Worm (Caenorhabditis elegans) whole organism, L4/young adult: ENCODE results near the gene Y37E11AL.9.

Experiments
- W03F9.2 ChIP-seq: fragments of 150-350 bp; optimal IDR thresholded peaks from 2 replicates; lab custom pipeline; 2014; ENCODE audit warnings: missing biosample characterization, missing genetic modification characterization
- dao-5 ChIP-seq: sonication (generic microtip); optimal IDR thresholded peaks from 2 replicates; lab custom pipeline; 2016; ENCODE audit warnings: missing genotype, missing genetic modification characterization, moderate library complexity, missing compliant biosample characterization
- him-1 ChIP-seq: sonication (generic microtip); optimal IDR thresholded peaks from 2 replicates; lab custom pipeline; 2016; ENCODE audit warnings: missing genotype, missing genetic modification reagents, missing genetic modification characterization, missing compliant biosample characterization

Gene Y37E11AL.9

ce11 chrIV:3665089-3665488 is 35.4 kb downstream of the Y37E11AL.9 start:
- TF ChIP-seq him-1 (tag; lab: Kevin White, UChicago) (no peak), dao-5 (tag; lab: Kevin White, UChicago) (no peak), W03F9.2 (no peak)

- no peak for TF ChIP-seq dao-5 (tag; lab: Kevin White, UChicago)
- TF ChIP-seq W03F9.2 = no peak
- TF ChIP-seq him-1 (tag; lab: Kevin White, UChicago) = no peak
Measured at ce11 chrIV:3662863-3663262, 37.6 kb downstream of the Y37E11AL.9 start.

- no peak for TF ChIP-seq him-1 (tag; lab: Kevin White, UChicago)
Measured at ce11 chrIV:3661117-3661634, 39.3 kb downstream of the Y37E11AL.9 start.

- TF ChIP-seq dao-5 (tag; lab: Kevin White, UChicago) (no peak), W03F9.2 (no peak), him-1 (tag; lab: Kevin White, UChicago) (no peak)
Measured at ce11 chrIV:3659951-3660350, 40.5 kb downstream of the Y37E11AL.9 start.

ce11 chrIV:3655896-3656295 is 44.6 kb downstream of the Y37E11AL.9 start:
- TF ChIP-seq W03F9.2 (no peak), him-1 (tag; lab: Kevin White, UChicago) (no peak), dao-5 (tag; lab: Kevin White, UChicago) (no peak)

- no peak for TF ChIP-seq W03F9.2
Measured at ce11 chrIV:3654823-3655222, 45.6 kb downstream of the Y37E11AL.9 start.

ce11 chrIV:3654214-3654613 is 46.2 kb downstream of the Y37E11AL.9 start:
- TF ChIP-seq him-1 (tag; lab: Kevin White, UChicago) (no peak), dao-5 (tag; lab: Kevin White, UChicago) (no peak), W03F9.2 (no peak)

ce11 chrIV:3653420-3653823 is 47.0 kb downstream of the Y37E11AL.9 start:
- TF ChIP-seq him-1 (tag; lab: Kevin White, UChicago) = no peak
- no peak for TF ChIP-seq dao-5 (tag; lab: Kevin White, UChicago)
- no peak for TF ChIP-seq W03F9.2

ce11 chrIV:3652784-3653383 is 47.6 kb downstream of the Y37E11AL.9 start:
- TF ChIP-seq W03F9.2 = no peak
- no peak for TF ChIP-seq dao-5 (tag; lab: Kevin White, UChicago)
- TF ChIP-seq him-1 (tag; lab: Kevin White, UChicago) = no peak

ce11 chrIV:3652223-3652622 is 48.2 kb downstream of the Y37E11AL.9 start:
- TF ChIP-seq dao-5 (tag; lab: Kevin White, UChicago) (no peak), W03F9.2 (no peak), him-1 (tag; lab: Kevin White, UChicago) (no peak)
